Worm (Caenorhabditis elegans) whole organism, L4 larva: ENCODE measurements around the gene srab-4.
A peak's percentile ranks its signal among the peaks of the same experiment; 100 is the strongest.

ENCODE experiments used
- T26A8.4 ChIP-seq: fragments of 200-800 bp; sonication (Bioruptor generic); IDR thresholded peaks from 2 replicates; pipeline ENCODE4 v1.3.6; 2022; ENCODE audit warnings: missing genetic modification characterization, missing compliant biosample characterization
- Y105C5A.15 ChIP-seq: fragments of 200-800 bp; sonication (Bioruptor generic); IDR thresholded peaks from 2 replicates; pipeline ENCODE4 v1.3.6; 2022; ENCODE audit warnings: missing genetic modification characterization, missing compliant biosample characterization
- aha-1 ChIP-seq: fragments of 150-350 bp; peaks from one replicate; lab custom pipeline; 2014; ENCODE audit warnings: missing biosample characterization, missing genetic modification characterization
- arid-1 ChIP-seq: fragments of 200-800 bp; sonication (Bioruptor generic); conservative IDR thresholded peaks from 2 replicates; pipeline ENCODE4 v1.3.6; 2022; ENCODE audit warnings: missing genetic modification reagents, missing genetic modification characterization, missing compliant biosample characterization
- ceh-20 ChIP-seq: fragments of 200-800 bp; sonication (Bioruptor generic); IDR thresholded peaks from 2 replicates; pipeline ENCODE4 v1.3.6; 2022; ENCODE audit warnings: missing genetic modification reagents, missing genetic modification characterization, missing compliant biosample characterization
- ceh-28 ChIP-seq: fragments of 150-350 bp; optimal IDR thresholded peaks from 2 replicates; lab custom pipeline; 2014; ENCODE audit warnings: missing biosample characterization, missing genetic modification reagents, missing genetic modification characterization
- ceh-44 ChIP-seq: fragments of 200-800 bp; sonication (Bioruptor generic); IDR thresholded peaks from 2 replicates; pipeline ENCODE4 v1.3.6; 2022; ENCODE audit warnings: missing genetic modification reagents, missing genetic modification characterization, missing compliant biosample characterization
- ceh-62 ChIP-seq: sonication (generic microtip); optimal IDR thresholded peaks from 2 replicates; lab custom pipeline; 2017; ENCODE audit warnings: missing biosample characterization, missing genetic modification characterization
- ces-1 ChIP-seq: fragments of 150-350 bp; sonication (generic microtip); optimal IDR thresholded peaks from 4 replicates; lab custom pipeline; 2014; ENCODE audit warnings: missing biosample characterization, missing genetic modification reagents, missing genetic modification characterization
- cey-2 ChIP-seq: sonication (generic microtip); optimal IDR thresholded peaks from 3 replicates; lab custom pipeline; 2017; ENCODE audit warnings: missing genetic modification characterization, mild to moderate bottlenecking, missing compliant biosample characterization, antibody characterized with exemption, borderline replicate concordance; ENCODE audit not compliant: insufficient read depth
- ctbp-1 ChIP-seq: fragments of 200-800 bp; sonication (Bioruptor generic); IDR thresholded peaks from 2 replicates; pipeline ENCODE4 v1.3.6; 2022; ENCODE audit warnings: missing genetic modification reagents, missing genetic modification characterization, missing compliant biosample characterization
- daf-12 ChIP-seq: fragments of 150-350 bp; optimal IDR thresholded peaks from 2 replicates; lab custom pipeline; 2014; ENCODE audit warnings: missing biosample characterization, missing genetic modification reagents, missing genetic modification characterization
- daf-19 ChIP-seq: fragments of 200-800 bp; sonication (Bioruptor generic); conservative IDR thresholded peaks from 2 replicates; pipeline ENCODE4 v1.3.6; 2022; ENCODE audit warnings: missing genetic modification characterization, missing compliant biosample characterization
- daf-8 ChIP-seq: fragments of 200-800 bp; sonication (Bioruptor generic); IDR thresholded peaks from 2 replicates; pipeline ENCODE4 v1.3.6; 2022; ENCODE audit warnings: missing genetic modification characterization, missing compliant biosample characterization
- dmd-6 ChIP-seq: fragments of 200-800 bp; sonication (Bioruptor generic); IDR thresholded peaks from 2 replicates; pipeline ENCODE4 v1.3.6; 2022; ENCODE audit warnings: missing genetic modification reagents, missing genetic modification characterization, missing compliant biosample characterization
- dve-1 ChIP-seq: sonication (generic microtip); optimal IDR thresholded peaks from 2 replicates; lab custom pipeline; 2017; ENCODE audit warnings: antibody characterized with exemption, mild to moderate bottlenecking, missing genetic modification characterization, missing compliant biosample characterization; ENCODE audit not compliant: insufficient read depth
- fkh-10 ChIP-seq: fragments of 150-350 bp; optimal IDR thresholded peaks from 2 replicates; lab custom pipeline; 2014; ENCODE audit warnings: missing biosample characterization, missing genetic modification reagents, missing genetic modification characterization
- gei-8 ChIP-seq: fragments of 200-800 bp; sonication (Bioruptor generic); optimal IDR thresholded peaks from 2 replicates; lab custom pipeline; 2018; ENCODE audit warnings: mild to moderate bottlenecking, missing genetic modification characterization, missing compliant biosample characterization
- hif-1 ChIP-seq, 2 experiments: sonication (generic microtip); optimal IDR thresholded peaks; 2 replicates each; lab custom pipeline; 2016 to 2017; ENCODE audit warnings: missing compliant biosample characterization in 2 of 2, missing genetic modification characterization in 2 of 2, missing genetic modification reagents in 2 of 2, missing genotype in 2 of 2, mild to moderate bottlenecking in 1 of 2
- hmg-1.1 ChIP-seq: fragments of 200-800 bp; sonication (Bioruptor generic); IDR thresholded peaks from 2 replicates; pipeline ENCODE4 v1.3.6; 2022; ENCODE audit warnings: missing genetic modification reagents, missing genetic modification characterization, missing compliant biosample characterization
- lim-7 ChIP-seq: fragments of 200-800 bp; sonication (Bioruptor generic); IDR thresholded peaks from 2 replicates; pipeline ENCODE4 v1.3.6; 2022; ENCODE audit warnings: missing genetic modification characterization, missing compliant biosample characterization
- lin-13 ChIP-seq: fragments of 150-350 bp; optimal IDR thresholded peaks from 2 replicates; lab custom pipeline; 2014; ENCODE audit warnings: missing biosample characterization, missing genetic modification reagents, missing genetic modification characterization
- lin-38 ChIP-seq: fragments of 200-800 bp; sonication (Bioruptor generic); IDR thresholded peaks from 2 replicates; pipeline ENCODE4 v1.3.6; 2022; ENCODE audit warnings: missing genetic modification reagents, missing genetic modification characterization, missing compliant biosample characterization
- lsy-2 ChIP-seq, 2 experiments: fragments of 150-350 bp in 1 of 2; sonication (generic microtip) in 1 of 2; optimal IDR thresholded peaks; 2 replicates each; lab custom pipeline; 2014 to 2017; ENCODE audit warnings: missing biosample characterization in 2 of 2, missing genetic modification characterization in 2 of 2
- madf-5 ChIP-seq, 2 experiments: fragments of 200-800 bp; sonication (Bioruptor generic); IDR thresholded peaks; 2 replicates each; pipeline ENCODE4 v1.3.6; 2022; ENCODE audit warnings: missing compliant biosample characterization in 2 of 2, missing genetic modification characterization in 2 of 2
- mdl-1 ChIP-seq, 2 experiments: fragments of 150-350 bp in 1 of 2; sonication (generic microtip) in 1 of 2; optimal IDR thresholded peaks; 2 replicates each; lab custom pipeline; 2014 to 2017; ENCODE audit warnings: missing biosample characterization in 2 of 2, missing genetic modification characterization in 2 of 2
- mdt-29 ChIP-seq: fragments of 200-800 bp; sonication (Bioruptor generic); IDR thresholded peaks from 2 replicates; pipeline ENCODE4 v1.3.6; 2022; ENCODE audit warnings: missing genetic modification reagents, missing genetic modification characterization, missing compliant biosample characterization
- mxl-3 ChIP-seq: fragments of 200-800 bp; sonication (Bioruptor generic); optimal IDR thresholded peaks from 2 replicates; lab custom pipeline; 2018; ENCODE audit warnings: mild to moderate bottlenecking, missing genetic modification characterization, missing compliant biosample characterization
- nhr-11 ChIP-seq: fragments of 150-350 bp; optimal IDR thresholded peaks from 2 replicates; lab custom pipeline; 2014; ENCODE audit warnings: missing biosample characterization, missing genetic modification characterization
- nhr-6 ChIP-seq: fragments of 150-350 bp; optimal IDR thresholded peaks from 2 replicates; lab custom pipeline; 2014; ENCODE audit warnings: missing biosample characterization, missing genetic modification characterization
- pha-4 ChIP-seq, 2 experiments: fragments of 150-350 bp in 1 of 2; fragments of 200-800 bp in 1 of 2; sonication (Bioruptor generic) in 1 of 2; IDR thresholded peaks in 1 of 2; optimal IDR thresholded peaks in 1 of 2; 2 replicates each; pipeline versions ENCODE4 v1.3.6 to Lab custom; 2014 to 2022; ENCODE audit warnings: missing genetic modification characterization in 2 of 2, missing genetic modification reagents in 2 of 2, missing biosample characterization in 1 of 2, missing compliant biosample characterization in 1 of 2
- saeg-2 ChIP-seq: fragments of 200-800 bp; sonication (Bioruptor generic); IDR thresholded peaks from 2 replicates; pipeline ENCODE4 v1.3.6; 2022; ENCODE audit warnings: missing genetic modification reagents, missing genetic modification characterization, missing compliant biosample characterization
- sdz-12 ChIP-seq: fragments of 200-800 bp; sonication (Bioruptor generic); optimal IDR thresholded peaks from 2 replicates; lab custom pipeline; 2018; ENCODE audit warnings: mild to moderate bottlenecking, missing genetic modification characterization, missing compliant biosample characterization
- unc-39 ChIP-seq: sonication (generic microtip); optimal IDR thresholded peaks from 2 replicates; lab custom pipeline; 2017; ENCODE audit warnings: missing biosample characterization, missing genetic modification characterization
- unc-62 ChIP-seq, 3 experiments: fragments of 150-350 bp in 1 of 3; sonication (generic microtip); optimal IDR thresholded peaks in 2 of 3; peaks in 1 of 3; 1 replicate in 1 of 3; 2 replicates in 2 of 3; lab custom pipeline; 2014 to 2017; ENCODE audit warnings: missing biosample characterization in 3 of 3, missing genetic modification characterization in 3 of 3, missing genetic modification reagents in 3 of 3, missing genotype in 1 of 3
- zfp-2 ChIP-seq: sonication (generic microtip); optimal IDR thresholded peaks from 2 replicates; lab custom pipeline; 2016; ENCODE audit warnings: mild to moderate bottlenecking, missing genetic modification characterization, missing compliant biosample characterization
- zip-11 ChIP-seq: fragments of 200-800 bp; sonication (Bioruptor generic); IDR thresholded peaks from 2 replicates; pipeline ENCODE4 v1.3.6; 2022; ENCODE audit warnings: missing genetic modification characterization, missing compliant biosample characterization

srab-4 gene

DNA sequence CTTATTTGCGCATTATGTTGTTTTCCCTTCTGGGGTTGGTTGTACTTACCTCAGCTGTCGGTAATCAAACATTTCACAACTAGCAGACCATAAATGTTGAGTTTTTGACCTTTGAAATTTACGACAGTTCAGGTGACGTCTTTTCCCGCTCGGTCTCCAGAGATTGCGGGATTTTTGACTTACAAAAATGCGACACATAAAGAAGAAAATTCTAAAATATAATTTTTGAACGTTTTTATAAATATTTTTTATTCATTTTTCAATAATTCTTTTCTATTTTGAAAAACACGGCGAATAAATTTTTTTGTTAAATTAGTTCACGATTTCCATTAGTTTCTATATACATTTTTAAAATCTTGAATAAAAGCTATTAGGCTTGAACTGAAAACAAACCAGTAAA, 21.1 kb upstream of the srab-4 start, which contains the start of gene nhr-161:
nhr-161 (minus strand) TSS at position 101 of the 400 bp plus-strand sequence.
- no peak for TF ChIP-seq ceh-62
- no peak for TF ChIP-seq ctbp-1 (GFP tag; lab: Robert Waterston, UW)
- TF ChIP-seq cey-2: no peak
- no peak for TF ChIP-seq nhr-11 (tag; lab: Kevin White, UChicago)
- TF ChIP-seq dmd-6 (GFP tag; lab: Robert Waterston, UW): no peak
- no peak for TF ChIP-seq mdt-29 (GFP tag; lab: Robert Waterston, UW)
- TF ChIP-seq pha-4 (GFP tag; IDR thresholded peaks at IDR 0.05; lab: Robert Waterston, UW): no peak
- TF ChIP-seq pha-4 (tag; optimal IDR thresholded peaks at IDR 0.05; lab: Kevin White, UChicago): no peak
- no peak for TF ChIP-seq daf-12

DNA sequence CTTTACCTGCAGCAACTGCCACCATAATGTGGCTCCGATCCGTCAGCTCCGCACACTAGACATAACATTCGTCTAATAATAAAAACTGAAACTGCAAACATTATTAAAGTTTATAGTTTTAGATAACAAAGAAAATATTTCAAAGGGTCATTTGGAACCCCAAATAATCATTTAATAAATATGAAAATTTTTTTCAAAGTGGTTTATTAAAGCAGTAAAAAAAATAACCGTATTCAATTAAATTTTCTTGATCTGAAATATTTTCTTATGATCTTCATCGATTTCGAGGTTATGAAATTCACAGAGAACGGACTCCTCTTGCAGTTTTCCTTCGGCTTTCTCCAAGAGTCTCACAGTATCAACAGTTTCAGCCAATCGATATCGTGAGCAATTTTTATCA, 18.0 kb upstream of the srab-4 start, which contains the start of gene nhr-163:
nhr-163 (minus strand) TSS at position 101 of the 400 bp plus-strand sequence.
- TF ChIP-seq lin-13 (GFP tag; lab: Kevin White, UChicago) (no peak), dmd-6 (GFP tag; lab: Robert Waterston, UW) (no peak)

DNA sequence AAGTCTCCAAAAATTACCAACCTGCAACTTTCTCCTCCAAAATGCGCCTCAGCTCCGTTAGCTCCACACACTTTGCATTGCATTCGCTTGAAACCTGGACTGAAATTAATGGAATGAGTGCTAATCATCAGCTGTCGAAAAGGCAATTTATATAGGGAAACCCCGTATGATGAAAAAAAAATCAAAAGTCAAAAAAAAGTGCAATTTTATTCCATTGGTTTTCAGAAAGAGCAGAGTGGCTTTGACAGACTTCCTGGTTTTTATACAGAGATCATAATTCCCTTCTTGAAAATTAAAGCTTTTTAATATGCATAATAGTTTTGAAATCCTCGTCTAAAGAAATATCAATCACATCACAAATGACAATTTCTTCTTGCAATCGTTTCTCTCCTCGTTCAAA, 16.3 kb upstream of the srab-4 start, which contains the start of gene nhr-139:
nhr-139 (minus strand) TSS at position 101 of the 400 bp plus-strand sequence.
- TF ChIP-seq gei-8 (no peak), ceh-62 (no peak), ceh-28 (no peak), madf-5 (GFP tag; IDR thresholded peaks at IDR 0.05; lab: Robert Waterston, UW) (no peak), lin-13 (GFP tag; lab: Kevin White, UChicago) (no peak), ceh-44 (GFP tag; lab: Robert Waterston, UW) (no peak), unc-39 (tag; lab: Kevin White, UChicago) (no peak), lim-7 (GFP tag; lab: Robert Waterston, UW) (no peak), sdz-12 (no peak), nhr-6 (tag; lab: Kevin White, UChicago) (no peak), ces-1 (GFP tag; lab: Kevin White, UChicago) (no peak), aha-1 (tag; lab: Kevin White, UChicago) (no peak), daf-8 (GFP tag; lab: Robert Waterston, UW) (no peak), zip-11 (GFP tag; lab: Robert Waterston, UW) (no peak), nhr-11 (tag; lab: Kevin White, UChicago) (no peak), mdl-1 (tag; optimal IDR thresholded peaks at IDR 0.05; lab: Kevin White, UChicago) (no peak), mxl-3 (GFP tag; lab: Kevin White, UChicago) (no peak), T26A8.4 (GFP tag; lab: Robert Waterston, UW) (no peak), Y105C5A.15 (GFP tag; lab: Robert Waterston, UW) (no peak)

DNA sequence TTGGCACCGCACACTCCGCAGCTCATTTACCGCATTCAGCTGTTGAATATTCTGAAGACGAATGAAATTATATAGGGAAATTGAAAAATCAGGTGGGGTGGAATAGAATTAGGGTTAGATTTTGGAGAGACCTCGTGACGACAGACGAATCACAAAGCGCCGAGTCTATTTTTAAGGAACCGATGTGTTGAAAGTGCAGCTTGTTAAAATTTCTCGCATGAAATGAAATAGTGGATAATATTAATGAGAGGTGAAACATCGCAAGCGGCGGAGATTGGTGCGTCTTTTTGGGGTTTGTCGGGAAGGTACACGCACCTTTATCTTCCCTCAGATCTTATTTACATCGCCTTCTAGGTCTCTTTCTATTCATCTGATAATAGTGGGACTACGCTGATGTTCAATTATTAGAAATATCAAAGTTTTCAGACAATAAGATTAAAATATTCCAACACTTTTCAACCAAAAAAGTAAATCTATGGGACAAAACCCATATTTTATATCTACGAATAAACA, 14.3 kb upstream of the srab-4 start, which contains the start of gene nhr-140:
nhr-140 (minus strand) TSS at position 51 of the 513 bp plus-strand sequence.
- no peak for TF ChIP-seq arid-1
- no peak for TF ChIP-seq lsy-2 (tag; optimal IDR thresholded peaks at IDR 0.05; lab: Kevin White, UChicago)
- no peak for TF ChIP-seq ctbp-1 (GFP tag; lab: Robert Waterston, UW)
- TF ChIP-seq lin-38 (GFP tag; lab: Robert Waterston, UW): no peak
- TF ChIP-seq nhr-6 (tag; lab: Kevin White, UChicago): no peak
- no peak for TF ChIP-seq aha-1 (tag; lab: Kevin White, UChicago)
- no peak for TF ChIP-seq pha-4 (GFP tag; IDR thresholded peaks at IDR 0.05; lab: Robert Waterston, UW)
- no peak for TF ChIP-seq pha-4 (tag; optimal IDR thresholded peaks at IDR 0.05; lab: Kevin White, UChicago)
- TF ChIP-seq unc-62 (GFP tag; optimal IDR thresholded peaks at IDR 0.05 in 1 of 2; lab: Kevin White, UChicago): peak in 1 of 2 experiments; percentile 83
- TF ChIP-seq unc-62 (tag; optimal IDR thresholded peaks at IDR 0.05; lab: Kevin White, UChicago): no peak
- TF ChIP-seq zfp-2 (tag; lab: Kevin White, UChicago): no peak

DNA sequence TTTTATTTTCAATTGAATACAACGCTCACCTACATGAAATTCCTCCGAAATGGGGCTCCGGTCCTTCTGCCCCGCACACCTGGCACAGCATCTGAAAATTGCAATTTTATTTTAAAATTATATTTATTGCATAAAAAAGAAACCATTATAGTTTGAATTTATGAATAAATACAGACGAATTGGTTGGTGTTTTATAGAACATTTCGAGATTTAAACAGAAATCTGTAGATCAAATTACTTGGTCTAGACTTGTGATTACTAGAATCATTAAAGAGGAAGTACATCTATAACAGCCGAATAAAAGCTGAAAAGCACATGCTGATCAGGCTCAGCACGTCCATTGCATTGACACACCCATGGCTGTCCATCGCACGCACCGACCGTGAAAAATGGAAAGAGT, 12.2 kb upstream of the srab-4 start, which contains the start of gene nhr-162:
nhr-162 (minus strand) TSS at position 101 of the 400 bp plus-strand sequence.
- TF ChIP-seq sdz-12: no peak
- no peak for TF ChIP-seq lim-7 (GFP tag; lab: Robert Waterston, UW)
- no peak for TF ChIP-seq hmg-1.1 (GFP tag; lab: Robert Waterston, UW)
- no peak for TF ChIP-seq fkh-10 (GFP tag; lab: Kevin White, UChicago)
- no peak for TF ChIP-seq hif-1 (tag; optimal IDR thresholded peaks at IDR 0.05; lab: Kevin White, UChicago)
- TF ChIP-seq gei-8: no peak
- no peak for TF ChIP-seq daf-12
- no peak for TF ChIP-seq ceh-20 (GFP tag; lab: Robert Waterston, UW)
- TF ChIP-seq dve-1 (tag; lab: Kevin White, UChicago): no peak
- TF ChIP-seq daf-19 (GFP tag; lab: Robert Waterston, UW): no peak
- no peak for TF ChIP-seq zip-11 (GFP tag; lab: Robert Waterston, UW)
- no peak for TF ChIP-seq daf-8 (GFP tag; lab: Robert Waterston, UW)
- no peak for TF ChIP-seq saeg-2
